Worm (Caenorhabditis elegans): ENCODE results near the gene col-2.

The col-2 gene

ce11 chrIV:10126544-10126943 lies 41.3 kb upstream of the col-2 start, which contains the start of gene ctf-18:
ctf-18 (minus strand) TSS chrIV:10126644.
- no peak for TF ChIP-seq lin-13 (tag; optimal IDR thresholded peaks at IDR 0.05)
- TF ChIP-seq hlh-1 (tag; optimal IDR thresholded peaks at IDR 0.05) = no peak
- TF ChIP-seq elt-3 (tag; optimal IDR thresholded peaks at IDR 0.05) = no peak
- no peak for TF ChIP-seq nhr-28 (tag; optimal IDR thresholded peaks at IDR 0.05)
- no peak for TF ChIP-seq nhr-76 (tag; optimal IDR thresholded peaks at IDR 0.05)

- TF ChIP-seq ceh-83 (GFP tag; optimal IDR thresholded peaks at IDR 0.05) (no peak), lsy-2 (tag; optimal IDR thresholded peaks at IDR 0.05) (no peak), mls-2 (tag; optimal IDR thresholded peaks at IDR 0.05) (no peak), tbx-8 (GFP tag; optimal IDR thresholded peaks at IDR 0.05) (no peak), ceh-43 (GFP tag; optimal IDR thresholded peaks at IDR 0.05) (no peak), M03D4.4 (tag; optimal IDR thresholded peaks at IDR 0.05) (no peak), drap-1 (GFP tag; optimal IDR thresholded peaks at IDR 0.05) (no peak), unc-120 (tag; optimal IDR thresholded peaks at IDR 0.05; ENCODE audit: poor library complexity, severe bottlenecking) (no peak), nhr-237 (tag; optimal IDR thresholded peaks at IDR 0.05) (no peak), mep-1 (tag; optimal IDR thresholded peaks at IDR 0.05) (no peak), ces-1 (GFP tag; optimal IDR thresholded peaks at IDR 0.05) (no peak), nhr-2 (tag; optimal IDR thresholded peaks at IDR 0.05) (no peak), zip-8 (tag; optimal IDR thresholded peaks at IDR 0.05) (no peak), elt-1 (tag; optimal IDR thresholded peaks at IDR 0.05; ENCODE audit: borderline replicate concordance, insufficient read depth) (no peak), ztf-11 (tag; optimal IDR thresholded peaks at IDR 0.05) (no peak), flh-1 (GFP tag; optimal IDR thresholded peaks at IDR 0.05) (no peak), bed-3 (GFP tag; optimal IDR thresholded peaks at IDR 0.05) (no peak), unc-39 (tag; optimal IDR thresholded peaks at IDR 0.05) (no peak), ceh-39 (tag; optimal IDR thresholded peaks at IDR 0.05) (no peak)
Observed at ce11 chrIV:10122205-10122604, 37.0 kb upstream of the col-2 start, which contains the start of gene irld-21. irld-21 (minus strand) TSS chrIV:10122305.

DNA sequence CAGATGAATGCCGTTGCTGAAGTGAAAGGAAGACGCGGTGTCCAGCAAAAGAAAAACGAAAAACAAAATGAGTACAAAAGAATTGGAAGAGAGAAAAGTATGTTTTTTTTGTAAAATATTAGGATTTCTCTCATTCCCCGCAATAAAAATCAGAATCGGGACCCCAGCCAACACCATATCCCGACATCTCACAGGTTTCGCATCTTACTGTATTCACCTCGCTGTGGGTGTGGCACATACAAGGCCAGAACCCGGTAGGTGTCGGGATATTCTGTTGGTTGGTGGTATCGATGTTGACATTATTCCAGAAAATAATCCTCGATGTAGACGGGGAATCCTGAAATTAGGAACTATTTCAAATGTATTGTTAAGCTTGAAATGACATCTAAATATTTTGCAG lies 31.5 kb upstream of the col-2 start:
- TF ChIP-seq mls-2 (tag; optimal IDR thresholded peaks at IDR 0.05) (no peak), ceh-43 (GFP tag; optimal IDR thresholded peaks at IDR 0.05) (no peak), lin-32 (GFP tag; optimal IDR thresholded peaks at IDR 0.05) (no peak), unc-62 (GFP tag; optimal IDR thresholded peaks at IDR 0.05) (no peak), pha-4 (tag; optimal IDR thresholded peaks at IDR 0.05) (no peak), lin-13 (tag; optimal IDR thresholded peaks at IDR 0.05) (no peak), zip-8 (tag; optimal IDR thresholded peaks at IDR 0.05) (no peak), ham-2 (GFP tag; optimal IDR thresholded peaks at IDR 0.05) (no peak), sem-2 (GFP tag; optimal IDR thresholded peaks at IDR 0.05) (no peak), lsy-2 (tag; optimal IDR thresholded peaks at IDR 0.05) (no peak), M03D4.4 (tag; optimal IDR thresholded peaks at IDR 0.05) (no peak), snpc-4 (tag; optimal IDR thresholded peaks at IDR 0.05) (no peak), nhr-237 (tag; optimal IDR thresholded peaks at IDR 0.05) (no peak), ztf-11 (tag; optimal IDR thresholded peaks at IDR 0.05) (no peak), elt-3 (tag; optimal IDR thresholded peaks at IDR 0.05) (no peak), mab-5 (tag; optimal IDR thresholded peaks at IDR 0.05) (no peak), hlh-1 (tag; optimal IDR thresholded peaks at IDR 0.05) (no peak)

DNA sequence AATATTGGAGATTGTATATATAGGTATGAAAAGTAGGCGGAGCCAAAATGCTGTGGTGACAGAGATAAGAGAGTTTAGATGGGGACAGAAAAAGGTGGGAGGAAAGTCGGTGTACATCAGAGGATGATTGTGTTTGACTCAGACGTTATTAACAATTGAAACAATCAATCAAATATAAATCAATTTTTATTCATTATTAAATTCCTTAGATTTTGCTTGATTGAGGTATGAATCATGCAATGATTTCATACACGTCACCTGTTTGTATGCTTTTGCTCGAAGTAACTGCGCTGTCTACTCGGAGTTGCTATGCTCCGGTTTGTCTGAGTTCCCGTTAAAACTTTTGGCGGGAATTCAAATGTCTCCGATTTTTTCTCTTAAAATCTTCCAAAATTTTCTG lies 29.9 kb upstream of the col-2 start, which contains the start of gene C04G2.10:
Gene C04G2.10, plus strand, starts transcription at position 301 of the 400 bp plus-strand sequence.
- no peak for TF ChIP-seq sem-2 (GFP tag; optimal IDR thresholded peaks at IDR 0.05)
- no peak for TF ChIP-seq nhr-237 (tag; optimal IDR thresholded peaks at IDR 0.05)
- no peak for TF ChIP-seq lsy-2 (tag; optimal IDR thresholded peaks at IDR 0.05)
- no peak for TF ChIP-seq ztf-11 (tag; optimal IDR thresholded peaks at IDR 0.05)
- no peak for TF ChIP-seq pha-4 (tag; optimal IDR thresholded peaks at IDR 0.05)
- TF ChIP-seq tbx-8 (GFP tag; optimal IDR thresholded peaks at IDR 0.05) = no peak
- TF ChIP-seq sptf-1 (tag; optimal IDR thresholded peaks at IDR 0.05) = no peak
- no peak for TF ChIP-seq hlh-1 (tag; optimal IDR thresholded peaks at IDR 0.05)
- no peak for TF ChIP-seq nhr-2 (tag; optimal IDR thresholded peaks at IDR 0.05)
- TF ChIP-seq blmp-1 (tag; optimal IDR thresholded peaks at IDR 0.05) = no peak
- TF ChIP-seq unc-120 (tag; optimal IDR thresholded peaks at IDR 0.05; ENCODE audit: poor library complexity, severe bottlenecking) = no peak
- TF ChIP-seq unc-62 (GFP tag; optimal IDR thresholded peaks at IDR 0.05) = no peak
- no peak for TF ChIP-seq lin-32 (GFP tag; optimal IDR thresholded peaks at IDR 0.05)
- TF ChIP-seq mab-5 (tag; optimal IDR thresholded peaks at IDR 0.05) = no peak
- no peak for TF ChIP-seq nhr-76 (tag; optimal IDR thresholded peaks at IDR 0.05)
- TF ChIP-seq bed-3 (GFP tag; optimal IDR thresholded peaks at IDR 0.05) = no peak
- TF ChIP-seq snpc-4 (tag; optimal IDR thresholded peaks at IDR 0.05) = no peak

Measured in whole organism, mixed stage, embryonic.